Fruit fly (Drosophila melanogaster): ENCODE data around the gene CG3386.
A peak's percentile ranks its signal among the peaks of the same experiment; 100 is the strongest.

CG3386 gene

DNA sequence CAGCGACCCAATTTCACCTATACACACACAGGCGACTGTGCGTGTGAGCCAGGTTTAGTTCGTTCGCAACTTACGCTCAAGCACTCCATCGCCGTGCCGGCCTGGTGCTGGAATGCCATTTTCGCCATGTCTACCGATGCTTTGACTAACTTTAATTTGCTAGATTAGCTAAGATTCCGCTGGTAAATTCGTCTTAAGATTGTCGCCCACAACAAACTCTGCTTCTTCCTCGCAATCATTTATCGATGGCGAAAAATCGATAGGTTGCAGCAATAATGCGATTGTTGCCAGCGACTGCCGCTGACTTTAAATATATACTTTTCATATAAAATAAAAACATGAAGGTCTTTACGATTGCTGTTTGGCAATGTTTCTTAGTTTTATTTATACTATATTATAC lies 29.6 kb downstream of the CG3386 start, which contains the start of gene CG3402 (continued):
- peak; percentile 76 for TF ChIP-seq Scr (GFP tag; IDR thresholded peaks at IDR 0.05; ENCODE audit: partially characterized antibody)
- no peak for TF ChIP-seq Dfd (GFP tag; optimal IDR thresholded peaks at IDR 0.05)
- TF ChIP-seq Max (GFP tag; optimal IDR thresholded peaks at IDR 0.05): no peak
- TF ChIP-seq CG11247 (GFP tag; IDR thresholded peaks at IDR 0.05): no peak
- TF ChIP-seq CrebB (tag; optimal IDR thresholded peaks at IDR 0.05): no peak
- TF ChIP-seq sob (GFP tag; IDR thresholded peaks at IDR 0.05): 0 out of 2 replicates have a peak, but pooled peaks have one; percentile 9
- peak; percentile 11 for TF ChIP-seq sug (tag; optimal IDR thresholded peaks at IDR 0.05)
- TF ChIP-seq CG17829 (tag; optimal IDR thresholded peaks at IDR 0.05): peak; percentile 14
- TF ChIP-seq sd (tag; optimal IDR thresholded peaks at IDR 0.05): peak; percentile 11
- peak; percentile 61 for TF ChIP-seq stwl (tag; optimal IDR thresholded peaks at IDR 0.05)
- peak; percentile 75 for TF ChIP-seq tna (GFP tag; IDR thresholded peaks at IDR 0.05; ENCODE audit: partially characterized antibody)
- TF ChIP-seq nerfin-1 (tag; optimal IDR thresholded peaks at IDR 0.05): peak; percentile 19
- TF ChIP-seq CG1233 (GFP tag; optimal IDR thresholded peaks at IDR 0.05): no peak
- peak; percentile 7 for TF ChIP-seq Fer1 (GFP tag; optimal IDR thresholded peaks at IDR 0.05)
- peak; percentile 84 for TF ChIP-seq MBD-R2 (GFP tag; IDR thresholded peaks at IDR 0.05)
- TF ChIP-seq CG12769 (tag; optimal IDR thresholded peaks at IDR 0.05): peak; percentile 52
- peak; percentile 67 for TF ChIP-seq hbn (GFP tag; IDR thresholded peaks at IDR 0.05; ENCODE audit: partially characterized antibody)
- no peak for TF ChIP-seq luna (GFP tag; optimal IDR thresholded peaks at IDR 0.05)
- no peak for TF ChIP-seq dmrt11E (tag; optimal IDR thresholded peaks at IDR 0.05)
- TF ChIP-seq Xbp1 (GFP tag; optimal IDR thresholded peaks at IDR 0.05): no peak
- TF ChIP-seq CG7963 (GFP tag; IDR thresholded peaks at IDR 0.05; ENCODE audit: partially characterized antibody): peak; percentile 62; the same call in 2 of the 3 replicates
- TF ChIP-seq CG4617 (GFP tag; optimal IDR thresholded peaks at IDR 0.05; ENCODE audit: borderline replicate concordance): peak; percentile 67
- TF ChIP-seq chinmo (GFP tag; IDR thresholded peaks at IDR 0.05; ENCODE audit: partially characterized antibody): peak; percentile 77; the same call in 2 of the 4 replicates
- TF ChIP-seq CG1603 (tag; optimal IDR thresholded peaks at IDR 0.05): peak; percentile 4
- TF ChIP-seq pzg (GFP tag; optimal IDR thresholded peaks at IDR 0.05): peak; percentile 55
- peak; percentile 79 for TF ChIP-seq Dp (GFP tag; optimal IDR thresholded peaks at IDR 0.05)
- peak; percentile 38 for TF ChIP-seq trem (tag; optimal IDR thresholded peaks at IDR 0.05)
- TF ChIP-seq Dll (GFP tag; IDR thresholded peaks at IDR 0.05; ENCODE audit: partially characterized antibody): peak; percentile 81
- peak; percentile 65 for TF ChIP-seq vnd (GFP tag; IDR thresholded peaks at IDR 0.05; ENCODE audit: partially characterized antibody)
- peak; percentile 7 for TF ChIP-seq phol (tag; optimal IDR thresholded peaks at IDR 0.05)
- TF ChIP-seq ems (GFP tag; optimal IDR thresholded peaks at IDR 0.05): no peak
- peak; percentile 94 for TF ChIP-seq CG11504 (tag; optimal IDR thresholded peaks at IDR 0.05)
- peak; percentile 76 for TF ChIP-seq zen2 (GFP tag; IDR thresholded peaks at IDR 0.05; ENCODE audit: partially characterized antibody)
- TF ChIP-seq CG13287 (GFP tag; IDR thresholded peaks at IDR 0.05; ENCODE audit: partially characterized antibody): peak; percentile 82
- TF ChIP-seq sr (GFP tag; IDR thresholded peaks at IDR 0.05): 0 out of 3 replicates have a peak, but pooled peaks have one; percentile 43
- no peak for TF ChIP-seq Usf (GFP tag; optimal IDR thresholded peaks at IDR 0.05)
- TF ChIP-seq onecut (GFP tag; IDR thresholded peaks at IDR 0.05): peak; percentile 67; the same call in 1 of the 2 replicates
- peak; percentile 53; the same call in 1 of the 2 replicates for TF ChIP-seq nerfin-2 (GFP tag; IDR thresholded peaks at IDR 0.05; ENCODE audit: partially characterized antibody)
- TF ChIP-seq CG6791 (GFP tag; IDR thresholded peaks at IDR 0.05; ENCODE audit: partially characterized antibody): peak; percentile 63; the same call in 2 of the 3 replicates
- no peak for TF ChIP-seq fd64A (GFP tag; optimal IDR thresholded peaks at IDR 0.05)
- TF ChIP-seq CG14860 (GFP tag; IDR thresholded peaks at IDR 0.05; ENCODE audit: partially characterized antibody): peak; percentile 62; the same call in 2 of the 3 replicates
- no peak for TF ChIP-seq CG11398 (GFP tag; optimal IDR thresholded peaks at IDR 0.05)
- TF ChIP-seq bbx (GFP tag; IDR thresholded peaks at IDR 0.05; ENCODE audit: partially characterized antibody): peak; percentile 66; the same call in 1 of the 2 replicates
- peak; percentile 75 for TF ChIP-seq cg (GFP tag; optimal IDR thresholded peaks at IDR 0.05)
- TF ChIP-seq CG14710 (tag; optimal IDR thresholded peaks at IDR 0.05): peak; percentile 14
- peak; percentile 71; the same call in 2 of the 3 replicates for TF ChIP-seq mld (GFP tag; IDR thresholded peaks at IDR 0.05; ENCODE audit: partially characterized antibody)
- peak; percentile 68; the same call in 2 of the 3 replicates for TF ChIP-seq Opbp (GFP tag; IDR thresholded peaks at IDR 0.05; ENCODE audit: partially characterized antibody)
